Fruit fly (Drosophila melanogaster): Measurements from ENCODE around the gene Pde1c.

Gene Pde1c

DNA sequence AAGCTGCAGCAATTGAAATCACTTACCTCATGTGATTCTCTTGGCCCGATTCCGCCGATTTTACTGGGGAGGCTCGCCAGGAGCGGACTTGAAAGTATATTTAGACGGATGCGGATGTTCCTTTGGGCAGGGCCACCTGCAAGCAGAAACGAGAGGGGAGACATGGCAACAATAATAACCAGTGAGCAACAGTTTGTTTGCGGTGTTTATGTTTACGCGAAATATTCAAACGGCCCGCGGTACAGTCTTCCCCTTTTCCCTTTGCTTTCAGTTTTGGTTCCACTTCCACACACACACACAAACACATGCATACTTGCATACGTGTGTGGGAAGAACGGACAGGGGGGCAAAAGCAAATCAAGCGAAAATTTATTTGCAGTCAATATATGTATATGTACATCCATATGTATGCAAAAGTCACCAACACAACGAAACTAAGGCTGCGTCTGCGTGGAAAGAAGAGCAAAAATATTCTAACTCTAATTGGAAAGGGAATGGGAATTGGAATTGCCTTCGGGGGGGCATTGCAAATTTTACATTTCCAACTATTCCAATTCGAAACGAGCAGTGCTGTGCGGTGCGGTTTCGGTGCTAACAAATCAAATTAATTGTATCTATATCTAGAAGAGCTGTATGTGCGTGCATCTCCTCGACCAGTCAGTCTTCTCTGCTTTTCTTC, 122.2 kb downstream of the Pde1c start (continued):
- TF ChIP-seq CG31627 (GFP tag; optimal IDR thresholded peaks at IDR 0.05) (no peak), CG3919 (GFP tag; optimal IDR thresholded peaks at IDR 0.05) (no peak), CG34406 (GFP tag; optimal IDR thresholded peaks at IDR 0.05) (no peak), topi (GFP tag; optimal IDR thresholded peaks at IDR 0.05) (no peak), CG11762 (GFP tag; optimal IDR thresholded peaks at IDR 0.05; ENCODE audit: insufficient read depth) (no peak)

DNA sequence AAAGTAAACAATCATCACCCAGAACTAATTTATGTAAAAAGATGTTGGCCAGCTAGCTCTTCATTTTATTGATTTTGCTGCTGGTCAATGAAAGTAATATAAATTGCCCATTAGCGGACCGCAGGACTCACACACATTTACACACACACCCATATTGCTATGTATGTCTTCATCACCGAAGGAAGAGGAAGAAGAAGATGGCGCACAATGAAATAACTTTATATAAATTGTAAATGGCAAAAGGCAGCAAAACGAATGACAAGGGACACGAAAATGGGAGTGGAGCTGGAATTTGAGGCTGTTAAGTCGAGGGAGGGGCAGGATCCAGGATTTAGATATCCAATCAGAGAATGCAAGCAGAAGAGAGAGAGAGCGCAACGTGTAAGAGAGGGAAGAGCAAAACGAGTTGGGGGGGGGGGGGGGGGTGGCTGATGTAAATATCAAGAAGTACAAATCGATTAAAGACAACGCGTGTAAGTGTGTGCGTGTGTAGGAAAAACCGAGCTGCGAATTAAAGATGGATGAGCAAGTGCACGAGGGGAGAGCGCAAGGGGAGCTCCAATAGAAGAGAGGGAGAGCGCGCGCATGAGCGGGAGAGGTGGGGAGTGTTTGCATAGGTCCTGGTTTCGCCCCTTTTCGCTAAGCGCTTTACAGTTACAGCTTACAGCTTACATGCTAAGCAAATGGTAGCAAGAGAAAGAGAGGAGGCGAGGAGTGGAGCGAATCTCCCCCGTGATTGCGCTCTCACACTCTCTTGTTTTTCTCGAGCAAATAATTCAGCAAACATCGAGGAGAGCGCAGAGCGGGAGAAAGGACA, 123.9 kb downstream of the Pde1c start:
- TF ChIP-seq topi (GFP tag; optimal IDR thresholded peaks at IDR 0.05), result no peak
- peak; percentile 73 for TF ChIP-seq Eip78C (GFP tag)
- TF ChIP-seq Lpt (GFP tag; optimal IDR thresholded peaks at IDR 0.05), result peak; percentile 26
- peak; percentile 15 for TF ChIP-seq Sox14 (GFP tag; optimal IDR thresholded peaks at IDR 0.05)
- TF ChIP-seq acj6 (GFP tag; optimal IDR thresholded peaks at IDR 0.05), result no peak
- no peak for TF ChIP-seq Smox (GFP tag; optimal IDR thresholded peaks at IDR 0.05)
- peak; percentile 24 for TF ChIP-seq CG3919 (GFP tag; optimal IDR thresholded peaks at IDR 0.05)
- no peak for TF ChIP-seq dac (GFP tag; optimal IDR thresholded peaks at IDR 0.05)
- peak; percentile 30 to 75 for TF ChIP-seq ss (GFP tag; optimal IDR thresholded peaks at IDR 0.05)
- TF ChIP-seq CG9139 (GFP tag; optimal IDR thresholded peaks at IDR 0.05), result peak; percentile 6
- TF ChIP-seq lz (GFP tag; optimal IDR thresholded peaks at IDR 0.05), result no peak
- no peak for TF ChIP-seq CG6792 (GFP tag; optimal IDR thresholded peaks at IDR 0.05)
- TF ChIP-seq vri (GFP tag; optimal IDR thresholded peaks at IDR 0.05), result no peak
- no peak for TF ChIP-seq CG6854 (GFP tag; optimal IDR thresholded peaks at IDR 0.05)
- TF ChIP-seq CG32006 (GFP tag; optimal IDR thresholded peaks at IDR 0.05), result peak; percentile 12
- TF ChIP-seq CG15336 (GFP tag; IDR thresholded peaks at IDR 0.05), result 0 out of 2 replicates have a peak, but pooled peaks have one; percentile 15
- TF ChIP-seq eg (GFP tag; IDR thresholded peaks at IDR 0.05), result peak; percentile 23; the same call in 1 of the 3 replicates
- no peak for TF ChIP-seq Hr39 (GFP tag; optimal IDR thresholded peaks at IDR 0.05)
- TF ChIP-seq CG3032 (tag; optimal IDR thresholded peaks at IDR 0.05), result no peak
- TF ChIP-seq CG16779 (tag; optimal IDR thresholded peaks at IDR 0.05), result no peak
- peak; percentile 32 for TF ChIP-seq dsx (GFP tag; optimal IDR thresholded peaks at IDR 0.05; ENCODE audit: poor library complexity, severe bottlenecking)

DNA sequence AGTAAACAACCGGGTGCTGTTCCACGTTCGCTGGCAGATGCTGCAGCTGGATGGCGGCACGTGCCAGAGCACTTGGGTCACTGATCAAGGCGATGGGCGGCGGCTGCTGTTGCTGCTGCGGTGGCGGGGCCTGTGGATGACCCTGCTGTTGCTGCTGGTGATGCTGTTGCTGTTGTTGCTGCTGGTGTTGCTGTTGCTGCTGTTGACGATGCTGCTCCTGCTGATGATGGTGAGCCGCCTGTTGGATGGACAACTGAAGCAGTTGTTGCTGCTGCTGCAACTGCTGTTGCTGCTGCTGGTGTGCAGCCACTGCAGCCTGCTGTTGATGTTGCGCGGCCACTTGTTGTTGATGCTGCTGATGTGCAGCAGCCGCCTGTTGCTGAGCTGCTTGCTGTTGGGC, 131.2 kb downstream of the Pde1c start:
- TF ChIP-seq CG6808 (GFP tag; optimal IDR thresholded peaks at IDR 0.05), result no peak

DNA sequence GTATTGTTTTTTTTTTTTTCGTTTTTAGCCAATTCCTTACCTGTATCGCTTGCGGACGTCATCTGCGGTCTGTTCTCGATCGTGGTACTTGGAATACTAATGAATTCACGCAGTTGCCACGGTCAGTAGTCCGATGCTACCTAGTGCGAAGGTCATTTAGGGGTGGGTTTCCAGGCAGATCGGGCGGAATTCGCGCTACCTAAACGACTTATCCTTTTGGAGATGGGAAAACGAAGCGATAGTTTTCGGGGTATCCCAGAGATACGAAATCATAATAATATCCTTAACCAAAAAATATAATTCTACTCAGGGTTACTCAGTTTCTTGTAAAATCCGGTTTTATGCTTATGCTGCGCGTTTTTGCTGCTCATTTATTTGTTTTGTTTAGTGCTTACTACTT, 134.4 kb downstream of the Pde1c start, which contains the start of gene CG14937:
Gene CG14937, minus strand, starts transcription at position 101 of the 400 bp plus-strand sequence.
- TF ChIP-seq dac (GFP tag; optimal IDR thresholded peaks at IDR 0.05) (no peak), OdsH (GFP tag; optimal IDR thresholded peaks at IDR 0.05) (no peak), Lpt (GFP tag; optimal IDR thresholded peaks at IDR 0.05) (no peak), salr (GFP tag; optimal IDR thresholded peaks at IDR 0.05) (no peak), CG11762 (GFP tag; optimal IDR thresholded peaks at IDR 0.05; ENCODE audit: insufficient read depth) (no peak), esn (GFP tag; optimal IDR thresholded peaks at IDR 0.05) (no peak), net (GFP tag; optimal IDR thresholded peaks at IDR 0.05) (no peak), lz (GFP tag; optimal IDR thresholded peaks at IDR 0.05) (no peak), CG7368 (GFP tag; optimal IDR thresholded peaks at IDR 0.05) (no peak), CG34406 (GFP tag; optimal IDR thresholded peaks at IDR 0.05) (no peak), fd59A (GFP tag; optimal IDR thresholded peaks at IDR 0.05) (no peak), CG6163 (GFP tag; IDR thresholded peaks at IDR 0.05) (no peak), cyc (GFP tag; optimal IDR thresholded peaks at IDR 0.05) (no peak)

Data from whole organism, prepupa.